Worm (Caenorhabditis elegans) whole organism, midembryonic: ENCODE data around the gene C50D2.7.
A peak's percentile ranks its signal among the peaks of the same experiment; 100 is the strongest.

ENCODE experiments used
- T22C8.4 ChIP-seq: fragments of 200-800 bp; sonication (Bioruptor generic); IDR thresholded peaks from 2 replicates; pipeline ENCODE4 v1.3.6; 2022; ENCODE audit warnings: missing genetic modification characterization, missing compliant biosample characterization
- cog-1 ChIP-seq: sonication (generic microtip); optimal IDR thresholded peaks from 2 replicates; lab custom pipeline; 2016; ENCODE audit warnings: missing genetic modification characterization, missing compliant biosample characterization
- flt-1 ChIP-seq: fragments of 200-800 bp; sonication (Bioruptor generic); IDR thresholded peaks from 2 replicates; pipeline ENCODE4 v1.3.6; 2022; ENCODE audit warnings: missing genetic modification characterization, missing compliant biosample characterization
- klf-2 ChIP-seq: fragments of 200-800 bp; sonication (Bioruptor generic); conservative IDR thresholded peaks from 2 replicates; pipeline ENCODE4 v1.3.6; 2022; ENCODE audit warnings: missing genetic modification reagents, missing genetic modification characterization, missing compliant biosample characterization
- med-1 ChIP-seq: sonication (generic microtip); optimal IDR thresholded peaks from 2 replicates; lab custom pipeline; 2017; ENCODE audit warnings: missing genetic modification characterization, mild to moderate bottlenecking, missing compliant biosample characterization, antibody characterized with exemption, missing genetic modification reagents; ENCODE audit not compliant: insufficient read depth
- ref-1 ChIP-seq: fragments of 200-800 bp; sonication (Bioruptor generic); conservative IDR thresholded peaks from 2 replicates; pipeline ENCODE4 v1.3.6; 2022; ENCODE audit warnings: missing genetic modification reagents, missing genetic modification characterization, missing compliant biosample characterization
- ztf-23 ChIP-seq: fragments of 200-800 bp; sonication (Bioruptor generic); IDR thresholded peaks from 2 replicates; pipeline ENCODE4 v1.3.6; 2022; ENCODE audit warnings: missing genetic modification reagents, missing genetic modification characterization, missing compliant biosample characterization
- ztf-29 ChIP-seq: fragments of 200-800 bp; sonication (Bioruptor generic); IDR thresholded peaks from 2 replicates; pipeline ENCODE4 v1.3.6; 2022; ENCODE audit warnings: missing genetic modification reagents, missing genetic modification characterization, missing compliant biosample characterization

- no peak for TF ChIP-seq flt-1 (GFP tag; lab: Robert Waterston, UW)
- no peak for TF ChIP-seq klf-2
- TF ChIP-seq ztf-29 (GFP tag; lab: Robert Waterston, UW): no peak
- TF ChIP-seq ztf-23 (GFP tag; lab: Robert Waterston, UW): no peak
- no peak for TF ChIP-seq med-1 (GFP tag; lab: Kevin White, UChicago)
- TF ChIP-seq cog-1 (tag; lab: Kevin White, UChicago): peak; percentile 13
- TF ChIP-seq T22C8.4 (GFP tag; lab: Robert Waterston, UW): peak; percentile 28; the same call in 1 of the 2 replicates
- no peak for TF ChIP-seq ref-1 (GFP tag; lab: Robert Waterston, UW)
These were observed 3.1 kb upstream of the C50D2.7 start, which contains the start of the genes luc-7L3 and sftb-6 for ce11 chrII:97992-98763.
